Worm (Caenorhabditis elegans) whole organism, young adult: ENCODE measurements around the gene F59F3.6.

Experiments
- B0019.2 ChIP-seq: fragments of 200-800 bp; sonication (Bioruptor generic); conservative IDR thresholded peaks from 2 replicates; pipeline ENCODE4 v1.3.6; 2022; ENCODE audit warnings: missing genetic modification reagents, missing genetic modification characterization, missing compliant biosample characterization
- F52B5.7 ChIP-seq: sonication (generic microtip); optimal IDR thresholded peaks from 2 replicates; lab custom pipeline; 2016; ENCODE audit warnings: mild to moderate bottlenecking, missing genetic modification characterization, missing compliant biosample characterization
- ama-1 ChIP-seq, 3 experiments: fragments of 150-350 bp in 1 of 3; sonication (generic microtip) in 2 of 3; optimal IDR thresholded peaks; 2 replicates each; lab custom pipeline; 2014 to 2018; ENCODE audit warnings: missing biosample characterization in 2 of 3, missing genetic modification characterization in 2 of 3, missing genetic modification reagents in 2 of 3
- efl-1 ChIP-seq: fragments of 150-350 bp; optimal IDR thresholded peaks from 2 replicates; lab custom pipeline; 2014; ENCODE audit warnings: missing biosample characterization, missing genetic modification reagents, missing genetic modification characterization
- fkh-3 ChIP-seq: sonication (generic microtip); optimal IDR thresholded peaks from 2 replicates; lab custom pipeline; 2016; ENCODE audit warnings: mild to moderate bottlenecking, missing genetic modification characterization, missing compliant biosample characterization
- lag-1 ChIP-seq: fragments of 200-800 bp; sonication (Bioruptor generic); IDR thresholded peaks from 2 replicates; pipeline ENCODE4 v1.3.6; 2022; ENCODE audit warnings: missing genetic modification reagents, missing genetic modification characterization, missing compliant biosample characterization
- mes-4 ChIP-seq: sonication (generic microtip); optimal IDR thresholded peaks from 2 replicates; lab custom pipeline; 2016; ENCODE audit warnings: missing genotype, missing genetic modification characterization, missing compliant biosample characterization
- snpc-1.1 ChIP-seq: sonication (generic microtip); optimal IDR thresholded peaks from 2 replicates; lab custom pipeline; 2017; ENCODE audit warnings: missing genetic modification characterization, mild to moderate bottlenecking, missing compliant biosample characterization, antibody characterized with exemption, moderate library complexity, missing genotype, missing genetic modification reagents; ENCODE audit not compliant: insufficient read depth
- tbp1 ChIP-seq: fragments of 200-800 bp; sonication (Bioruptor generic); optimal IDR thresholded peaks from 2 replicates; lab custom pipeline; 2018; ENCODE audit warnings: mild to moderate bottlenecking, missing genetic modification characterization, missing compliant biosample characterization

DNA sequence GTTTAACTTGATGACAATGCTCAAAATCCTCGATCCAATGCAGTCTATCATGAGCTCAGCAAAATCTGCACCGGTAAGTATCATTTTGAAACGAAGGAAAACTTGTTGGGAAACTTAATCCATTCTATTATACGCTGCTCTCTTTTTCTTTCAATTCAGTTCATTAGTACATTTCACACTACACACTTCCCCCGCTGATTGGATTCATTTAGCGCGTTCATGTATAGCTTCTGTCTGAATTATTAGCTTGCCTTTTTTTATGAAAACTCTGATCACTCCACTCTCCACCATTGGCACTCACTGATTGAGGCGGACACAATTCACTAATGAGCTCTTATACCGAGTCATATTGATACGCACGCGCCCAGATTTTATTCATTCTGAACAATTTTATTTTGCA is 39.1 kb upstream of the F59F3.6 start:
- TF ChIP-seq snpc-1.1 (tag; lab: Kevin White, UChicago) (no peak), F52B5.7 (tag; lab: Kevin White, UChicago) (no peak), ama-1 (optimal IDR thresholded peaks at IDR 0.05; lab: Kevin White, UChicago) (no peak), ama-1 (GFP tag; optimal IDR thresholded peaks at IDR 0.05; lab: Kevin White, UChicago) (no peak), B0019.2 (no peak), lag-1 (GFP tag; lab: Robert Waterston, UW) (no peak), mes-4 (tag; lab: Kevin White, UChicago) (no peak), fkh-3 (tag; lab: Kevin White, UChicago) (no peak), efl-1 (GFP tag; lab: Kevin White, UChicago) (no peak), tbp1 (GFP tag; lab: Kevin White, UChicago) (no peak)
